Fruit fly (Drosophila melanogaster): ENCODE data around the gene Ho.

Ho gene

dm6 chr3R:11678016-11678415 lies 1.5 kb upstream of the Ho start, which contains the start of gene CG18476 (continued):
- TF ChIP-seq Ravus (GFP tag; IDR thresholded peaks at IDR 0.05) (peak; percentile 80), bcd (GFP tag; optimal IDR thresholded peaks at IDR 0.05) (peak; percentile 90), sqz (GFP tag; optimal IDR thresholded peaks at IDR 0.05) (no peak), CG6854 (GFP tag; optimal IDR thresholded peaks at IDR 0.05) (peak; percentile 64), CG1792 (GFP tag; optimal IDR thresholded peaks at IDR 0.05) (peak; percentile 39), slp2 (GFP tag; optimal IDR thresholded peaks at IDR 0.05) (no peak), CG10147 (GFP tag; optimal IDR thresholded peaks at IDR 0.05) (peak; percentile 95), C15 (GFP tag; IDR thresholded peaks at IDR 0.05) (peak; percentile 81; the same call in 2 of the 3 replicates), Fer3 (tag; optimal IDR thresholded peaks at IDR 0.05) (peak; percentile 93), CG12155 (GFP tag; optimal IDR thresholded peaks at IDR 0.05) (peak; percentile 84), btn (GFP tag; optimal IDR thresholded peaks at IDR 0.05) (no peak), CG6683 (GFP tag; optimal IDR thresholded peaks at IDR 0.05) (peak; percentile 73), chn (GFP tag; optimal IDR thresholded peaks at IDR 0.05) (peak; percentile 71), Hmx (GFP tag; optimal IDR thresholded peaks at IDR 0.05) (peak; percentile 81), dm (GFP tag; optimal IDR thresholded peaks at IDR 0.05) (peak; percentile 21), slou (GFP tag; optimal IDR thresholded peaks at IDR 0.05) (peak; percentile 55), CG8388 (GFP tag; optimal IDR thresholded peaks at IDR 0.05) (peak; percentile 91), jigr1 (GFP tag; IDR thresholded peaks at IDR 0.05) (peak; percentile 75), danr (GFP tag; IDR thresholded peaks at IDR 0.05) (peak; percentile 86), stc (GFP tag; IDR thresholded peaks at IDR 0.05) (peak; percentile 94), CG7928 (GFP tag; optimal IDR thresholded peaks at IDR 0.05) (peak; percentile 60), Sox102F (GFP tag; optimal IDR thresholded peaks at IDR 0.05) (peak; percentile 94), caup (GFP tag; optimal IDR thresholded peaks at IDR 0.05; ENCODE audit: severe bottlenecking) (peak; percentile 89), fd64A (GFP tag; optimal IDR thresholded peaks at IDR 0.05) (no peak), CG10959 (GFP tag; IDR thresholded peaks at IDR 0.05) (peak; percentile 75), CG10274 (GFP tag; optimal IDR thresholded peaks at IDR 0.05) (peak; percentile 43), CG13424 (tag; optimal IDR thresholded peaks at IDR 0.05) (peak; percentile 95), mirr (GFP tag; optimal IDR thresholded peaks at IDR 0.05) (peak; percentile 60), amos (GFP tag; IDR thresholded peaks at IDR 0.05; ENCODE audit: partially characterized antibody) (no peak), odd (GFP tag; optimal IDR thresholded peaks at IDR 0.05) (peak; percentile 74), jing (GFP tag; optimal IDR thresholded peaks at IDR 0.05) (peak; percentile 63), CG13287 (GFP tag; IDR thresholded peaks at IDR 0.05; ENCODE audit: partially characterized antibody) (no peak; the same call in 1 of the 2 replicates), sisA (GFP tag; IDR thresholded peaks at IDR 0.05) (peak; percentile 89), CG10462 (GFP tag; optimal IDR thresholded peaks at IDR 0.05) (peak; percentile 72), Oaz (GFP tag; IDR thresholded peaks at IDR 0.05) (peak; percentile 87), fd3F (GFP tag; optimal IDR thresholded peaks at IDR 0.05) (peak; percentile 90), Xbp1 (GFP tag; optimal IDR thresholded peaks at IDR 0.05) (peak; percentile 93), Gug (GFP tag; IDR thresholded peaks at IDR 0.05) (no peak; the same call in 2 of the 4 replicates), CG5180 (GFP tag; optimal IDR thresholded peaks at IDR 0.05) (peak; percentile 74), CG12219 (GFP tag; optimal IDR thresholded peaks at IDR 0.05) (peak; percentile 76), Mad (GFP tag; optimal IDR thresholded peaks at IDR 0.05) (peak; percentile 64), Dfd (GFP tag; optimal IDR thresholded peaks at IDR 0.05) (no peak), fu2 (GFP tag; optimal IDR thresholded peaks at IDR 0.05) (peak; percentile 65), CG2202 (tag; optimal IDR thresholded peaks at IDR 0.05) (peak; percentile 64), zf30C (GFP tag; optimal IDR thresholded peaks at IDR 0.05) (no peak), grn (GFP tag; optimal IDR thresholded peaks at IDR 0.05) (peak; percentile 66), CG13624 (GFP tag; optimal IDR thresholded peaks at IDR 0.05) (peak; percentile 74), CG1603 (tag; optimal IDR thresholded peaks at IDR 0.05) (peak; percentile 59), Antp (GFP tag; optimal IDR thresholded peaks at IDR 0.05) (peak; percentile 36), CG13123 (GFP tag; optimal IDR thresholded peaks at IDR 0.05) (peak; percentile 66), TFAM (GFP tag; optimal IDR thresholded peaks at IDR 0.05) (no peak)
